Fruit fly (Drosophila melanogaster) whole organism, prepupa: ENCODE data around the gene Nepl20.

Experiments used
- CG16779 ChIP-seq: fragments of 200-800 bp; sonication (Bioruptor generic); optimal IDR thresholded peaks from 3 replicates; lab custom pipeline; 2017; ENCODE audit warnings: missing biosample characterization, mild to moderate bottlenecking, missing genetic modification characterization
- CG32006 ChIP-seq: fragments of 200-800 bp; sonication (Bioruptor generic); optimal IDR thresholded peaks from 3 replicates; lab custom pipeline; 2017; ENCODE audit warnings: missing biosample characterization, mild to moderate bottlenecking, missing genetic modification characterization
- Gug ChIP-seq: fragments of 200-800 bp; sonication (Bioruptor generic); IDR thresholded peaks from 2 replicates; pipeline ENCODE4 v1.3.6; 2022; ENCODE audit warnings: missing biosample characterization, missing genetic modification characterization
- lz ChIP-seq: fragments of 200-800 bp; sonication (Bioruptor generic); optimal IDR thresholded peaks from 3 replicates; lab custom pipeline; 2016; ENCODE audit warnings: missing biosample characterization, missing genetic modification characterization

- TF ChIP-seq lz = no peak
- no peak for TF ChIP-seq Gug
- TF ChIP-seq CG16779 (tag; lab: Kevin White, UChicago) = no peak
- no peak for TF ChIP-seq CG32006 (GFP tag; lab: Kevin White, UChicago)
These were observed 35.2 kb upstream of the Nepl20 start for dm6 chr3R:28845377-28845876.
